Comparison of ENCODE assay signal across 4 worm cellular contexts in genomic region chrII:10197091-10197675, ce11.
A peak's percentile ranks its signal among the peaks of the same experiment; 100 is the strongest.
TF ChIP-seq lines count a peak whose summit lies in the region.

Gene R05H5.3 (plus strand): TSS chrII:10197625.

TF ChIP-seq in whole organism, L1 larva, 84 proteins besides CTCF, POLR2A, EP300 and RAD21 (continued from another document and continues in another):
- TF ChIP-seq pag-3 (tag; optimal IDR thresholded peaks at IDR 0.05; lab: Kevin White, UChicago; ENCODE audit: borderline replicate concordance, insufficient read depth) (no peak), dsc-1 (tag; optimal IDR thresholded peaks at IDR 0.05; lab: Kevin White, UChicago) (no peak), tbx-2 (tag; optimal IDR thresholded peaks at IDR 0.05; lab: Kevin White, UChicago) (peak; percentile 26), hpl-2 (GFP tag; optimal IDR thresholded peaks at IDR 0.05; lab: Kevin White, UChicago) (no peak), ets-5 (GFP tag; IDR thresholded peaks at IDR 0.05; lab: Robert Waterston, UW) (no peak), irx-1 (tag; optimal IDR thresholded peaks at IDR 0.05; lab: Kevin White, UChicago) (no peak), nhr-12 (tag; optimal IDR thresholded peaks at IDR 0.05; lab: Kevin White, UChicago) (no peak), nhr-77 (tag; optimal IDR thresholded peaks at IDR 0.05; lab: Kevin White, UChicago) (peak; percentile 46), lin-39 (tag; optimal IDR thresholded peaks at IDR 0.05; lab: Kevin White, UChicago) (no peak), nhr-20 (tag; optimal IDR thresholded peaks at IDR 0.05; lab: Kevin White, UChicago) (peak; percentile 42), fkh-4 (tag; optimal IDR thresholded peaks at IDR 0.05; lab: Kevin White, UChicago; ENCODE audit: borderline replicate concordance) (no peak), unc-30 (tag; optimal IDR thresholded peaks at IDR 0.05; lab: Kevin White, UChicago) (no peak), mab-9 (GFP tag; IDR thresholded peaks at IDR 0.05; lab: Robert Waterston, UW) (no peak), nhr-85 (tag; lab: Kevin White, UChicago) (peak; percentile 49), rnt-1 (tag; optimal IDR thresholded peaks at IDR 0.05; lab: Kevin White, UChicago) (peak; percentile 74), nhr-237 (tag; optimal IDR thresholded peaks at IDR 0.05; lab: Kevin White, UChicago) (no peak), jun-1 (tag; optimal IDR thresholded peaks at IDR 0.05; lab: Kevin White, UChicago) (no peak), sox-4 (tag; optimal IDR thresholded peaks at IDR 0.05; lab: Kevin White, UChicago) (no peak), fkh-8 (tag; optimal IDR thresholded peaks at IDR 0.05; lab: Kevin White, UChicago) (no peak), ces-1 (GFP tag; optimal IDR thresholded peaks at IDR 0.05; lab: Kevin White, UChicago) (peak; percentile 32), nhr-28 (tag; optimal IDR thresholded peaks at IDR 0.05; lab: Kevin White, UChicago) (no peak), lin-13 (GFP tag; optimal IDR thresholded peaks at IDR 0.05; lab: Kevin White, UChicago) (peak; percentile 41), tlp-1 (tag; optimal IDR thresholded peaks at IDR 0.05; lab: Kevin White, UChicago) (no peak), snu-23 (GFP tag; optimal IDR thresholded peaks at IDR 0.05; lab: Kevin White, UChicago) (no peak), mep-1 (tag; optimal IDR thresholded peaks at IDR 0.05; lab: Kevin White, UChicago) (no peak), nhr-90 (tag; optimal IDR thresholded peaks at IDR 0.05; lab: Kevin White, UChicago; ENCODE audit: poor library complexity) (no peak), lsy-2 (tag; optimal IDR thresholded peaks at IDR 0.05; lab: Kevin White, UChicago) (peak; percentile 44 to 86), dpl-1 (GFP tag; optimal IDR thresholded peaks at IDR 0.05; lab: Kevin White, UChicago) (peak; percentile 80 to 90 (median 87)), ceh-88 (GFP tag; IDR thresholded peaks at IDR 0.05; lab: Robert Waterston, UW) (no peak), lin-35 (GFP tag; optimal IDR thresholded peaks at IDR 0.05; lab: Kevin White, UChicago) (peak; percentile 77 to 92), C04F5.9 (tag; optimal IDR thresholded peaks at IDR 0.05; lab: Kevin White, UChicago) (no peak), ceh-63 (GFP tag; optimal IDR thresholded peaks at IDR 0.05; lab: Kevin White, UChicago) (no peak), blmp-1 (tag; optimal IDR thresholded peaks at IDR 0.05; lab: Kevin White, UChicago) (peak; percentile 51), lir-3 (tag; optimal IDR thresholded peaks at IDR 0.05; lab: Kevin White, UChicago; ENCODE audit: poor library complexity) (peak; percentile 37)

TF ChIP-seq in whole organism, L2 larva, 48 proteins besides CTCF, POLR2A, EP300 and RAD21 (continued from another document):
- TF ChIP-seq C34F6.9 (tag; optimal IDR thresholded peaks at IDR 0.05; lab: Kevin White, UChicago) (peak; percentile 69), elt-3 (tag; optimal IDR thresholded peaks at IDR 0.05; lab: Kevin White, UChicago) (no peak), dmd-4 (tag; optimal IDR thresholded peaks at IDR 0.05; lab: Kevin White, UChicago) (no peak), ztf-1 (GFP tag; conservative IDR thresholded peaks at IDR 0.05; lab: Robert Waterston, UW) (no peak), F13H6.1 (tag; optimal IDR thresholded peaks at IDR 0.05; lab: Kevin White, UChicago) (no peak), nhr-11 (tag; optimal IDR thresholded peaks at IDR 0.05; lab: Kevin White, UChicago) (no peak), ZK546.5 (tag; optimal IDR thresholded peaks at IDR 0.05; lab: Kevin White, UChicago) (no peak), mdl-1 (tag; optimal IDR thresholded peaks at IDR 0.05; lab: Kevin White, UChicago) (no peak), nhr-77 (tag; optimal IDR thresholded peaks at IDR 0.05; lab: Kevin White, UChicago) (no peak), nhr-12 (tag; optimal IDR thresholded peaks at IDR 0.05; lab: Kevin White, UChicago) (no peak), ama-1 (optimal IDR thresholded peaks at IDR 0.05; lab: Kevin White, UChicago) (no peak), unc-55 (GFP tag; optimal IDR thresholded peaks at IDR 0.05; lab: Kevin White, UChicago) (peak; percentile 87), nhr-10 (tag; optimal IDR thresholded peaks at IDR 0.05; lab: Kevin White, UChicago) (no peak), ceh-16 (tag; optimal IDR thresholded peaks at IDR 0.05; lab: Kevin White, UChicago) (no peak), crh-2 (tag; optimal IDR thresholded peaks at IDR 0.05; lab: Kevin White, UChicago) (peak; percentile 39), ztf-4 (tag; optimal IDR thresholded peaks at IDR 0.05; lab: Kevin White, UChicago) (no peak), gmeb-1 (tag; optimal IDR thresholded peaks at IDR 0.05; lab: Kevin White, UChicago) (peak; percentile 74), mab-5 (tag; optimal IDR thresholded peaks at IDR 0.05; lab: Kevin White, UChicago) (no peak), unc-39 (tag; optimal IDR thresholded peaks at IDR 0.05; lab: Kevin White, UChicago) (no peak), nhr-21 (tag; optimal IDR thresholded peaks at IDR 0.05; lab: Kevin White, UChicago) (no peak), blmp-1 (tag; optimal IDR thresholded peaks at IDR 0.05; lab: Kevin White, UChicago; ENCODE audit: insufficient read depth) (no peak), lin-11 (tag; optimal IDR thresholded peaks at IDR 0.05; lab: Kevin White, UChicago) (no peak), snpc-4 (tag; optimal IDR thresholded peaks at IDR 0.05; lab: Kevin White, UChicago) (no peak), peb-1 (tag; optimal IDR thresholded peaks at IDR 0.05; lab: Kevin White, UChicago) (no peak), egl-27 (tag; optimal IDR thresholded peaks at IDR 0.05; lab: Kevin White, UChicago) (no peak), elt-1 (tag; optimal IDR thresholded peaks at IDR 0.05; lab: Kevin White, UChicago) (no peak), Y55F3AM.14 (GFP tag; optimal IDR thresholded peaks at IDR 0.05; lab: Kevin White, UChicago) (no peak), fos-1 (tag; optimal IDR thresholded peaks at IDR 0.05; lab: Kevin White, UChicago) (peak; percentile 29), sem-4 (tag; optimal IDR thresholded peaks at IDR 0.05; lab: Kevin White, UChicago) (no peak), ceh-82 (tag; optimal IDR thresholded peaks at IDR 0.05; lab: Kevin White, UChicago) (no peak), nhr-6 (tag; optimal IDR thresholded peaks at IDR 0.05; lab: Kevin White, UChicago) (no peak), zag-1 (tag; optimal IDR thresholded peaks at IDR 0.05; lab: Kevin White, UChicago) (peak; percentile 34), R02D3.7 (tag; optimal IDR thresholded peaks at IDR 0.05; lab: Kevin White, UChicago) (no peak)

TF ChIP-seq in whole organism, L4 larva, 104 proteins besides CTCF, POLR2A, EP300 and RAD21 (continued from another document and continues in another):
- no peak for TF ChIP-seq madf-9 (GFP tag; conservative IDR thresholded peaks at IDR 0.05; lab: Robert Waterston, UW)
- peak; percentile 71 for TF ChIP-seq fkh-10 (GFP tag; optimal IDR thresholded peaks at IDR 0.05; lab: Kevin White, UChicago)
- no peak for TF ChIP-seq zfp-3 (GFP tag; conservative IDR thresholded peaks at IDR 0.05; lab: Robert Waterston, UW)
- no peak for TF ChIP-seq ceh-28 (tag; optimal IDR thresholded peaks at IDR 0.05; lab: Kevin White, UChicago)
- TF ChIP-seq aha-1 (tag; lab: Kevin White, UChicago): peak; percentile 74
- TF ChIP-seq unc-39 (tag; optimal IDR thresholded peaks at IDR 0.05; lab: Kevin White, UChicago): no peak
- no peak for TF ChIP-seq egl-43 (GFP tag; IDR thresholded peaks at IDR 0.05; lab: Robert Waterston, UW)
- no peak for TF ChIP-seq zip-11 (GFP tag; IDR thresholded peaks at IDR 0.05; lab: Robert Waterston, UW)
- no peak for TF ChIP-seq dmd-6 (GFP tag; IDR thresholded peaks at IDR 0.05; lab: Robert Waterston, UW)
- TF ChIP-seq R02D3.7 (tag; optimal IDR thresholded peaks at IDR 0.05; lab: Kevin White, UChicago): no peak
- no peak; the same call in 1 of the 2 replicates for TF ChIP-seq hmg-1.1 (GFP tag; IDR thresholded peaks at IDR 0.05; lab: Robert Waterston, UW)
- peak; percentile 70 for TF ChIP-seq ces-1 (GFP tag; optimal IDR thresholded peaks at IDR 0.05; lab: Kevin White, UChicago)
- TF ChIP-seq daf-16 (GFP tag; optimal IDR thresholded peaks at IDR 0.05; lab: Kevin White, UChicago): no peak
- no peak for TF ChIP-seq daf-16 (tag; optimal IDR thresholded peaks at IDR 0.05; lab: Kevin White, UChicago)
- no peak for TF ChIP-seq snpc-1.2 (GFP tag; IDR thresholded peaks at IDR 0.05; lab: Robert Waterston, UW)
- no peak for TF ChIP-seq dmd-9 (GFP tag; IDR thresholded peaks at IDR 0.05; lab: Robert Waterston, UW)
- TF ChIP-seq Y48G9A.11 (GFP tag; IDR thresholded peaks at IDR 0.05; lab: Robert Waterston, UW): peak; percentile 57; the same call in 1 of the 2 replicates
- peak; percentile 77 for TF ChIP-seq nhr-6 (tag; optimal IDR thresholded peaks at IDR 0.05; lab: Kevin White, UChicago)
- no peak for TF ChIP-seq tra-1 (GFP tag; IDR thresholded peaks at IDR 0.05; lab: Robert Waterston, UW)
- TF ChIP-seq lin-38 (GFP tag; IDR thresholded peaks at IDR 0.05; lab: Robert Waterston, UW): peak; percentile 93
- TF ChIP-seq lim-7 (GFP tag; IDR thresholded peaks at IDR 0.05; lab: Robert Waterston, UW): no peak
- no peak for TF ChIP-seq F10B5.3 (tag; optimal IDR thresholded peaks at IDR 0.05; lab: Kevin White, UChicago)
- TF ChIP-seq dpl-1 (GFP tag; optimal IDR thresholded peaks at IDR 0.05; lab: Kevin White, UChicago): peak; percentile 83
- no peak for TF ChIP-seq php-3 (GFP tag; IDR thresholded peaks at IDR 0.05; lab: Robert Waterston, UW)
- peak; percentile 94 for TF ChIP-seq unc-130 (GFP tag; optimal IDR thresholded peaks at IDR 0.05; lab: Kevin White, UChicago)
- TF ChIP-seq mdl-1 (tag; optimal IDR thresholded peaks at IDR 0.05; lab: Kevin White, UChicago): no peak
- peak; percentile 73 for TF ChIP-seq lin-13 (GFP tag; optimal IDR thresholded peaks at IDR 0.05; lab: Kevin White, UChicago)
- no peak for TF ChIP-seq nhr-237 (tag; optimal IDR thresholded peaks at IDR 0.05; lab: Kevin White, UChicago)
- no peak for TF ChIP-seq gei-8 (GFP tag; optimal IDR thresholded peaks at IDR 0.05; lab: Kevin White, UChicago)
- TF ChIP-seq ctbp-1 (GFP tag; IDR thresholded peaks at IDR 0.05; lab: Robert Waterston, UW): no peak
- TF ChIP-seq F37D6.2 (tag; optimal IDR thresholded peaks at IDR 0.05; lab: Kevin White, UChicago): no peak
- TF ChIP-seq nhr-111 (GFP tag; optimal IDR thresholded peaks at IDR 0.05; lab: Kevin White, UChicago): no peak
- peak; percentile 71; the same call in 1 of the 2 replicates for TF ChIP-seq ceh-44 (GFP tag; IDR thresholded peaks at IDR 0.05; lab: Robert Waterston, UW)
- peak; percentile 71 for TF ChIP-seq nhr-28 (tag; optimal IDR thresholded peaks at IDR 0.05; lab: Kevin White, UChicago)
- no peak for TF ChIP-seq hlh-30 (tag; optimal IDR thresholded peaks at IDR 0.05; lab: Kevin White, UChicago; ENCODE audit: insufficient read depth)
- TF ChIP-seq daf-12 (tag; optimal IDR thresholded peaks at IDR 0.05; lab: Kevin White, UChicago): no peak
- no peak for TF ChIP-seq set-16 (GFP tag; IDR thresholded peaks at IDR 0.05; lab: Robert Waterston, UW)
- TF ChIP-seq T20F7.1 (GFP tag; optimal IDR thresholded peaks at IDR 0.05; lab: Kevin White, UChicago): peak; percentile 11
- TF ChIP-seq daf-19 (GFP tag; conservative IDR thresholded peaks at IDR 0.05; lab: Robert Waterston, UW): no peak
- TF ChIP-seq nhr-77 (tag; optimal IDR thresholded peaks at IDR 0.05; lab: Kevin White, UChicago): peak; percentile 63

TF ChIP-seq in whole organism, young adult, 124 proteins besides CTCF, POLR2A, EP300 and RAD21 (continued from another document and continues in another):
- TF ChIP-seq madf-6 (GFP tag; IDR thresholded peaks at IDR 0.05; lab: Robert Waterston, UW): peak; percentile 96
- peak; percentile 70 for TF ChIP-seq snpc-3.4 (tag; optimal IDR thresholded peaks at IDR 0.05; lab: Kevin White, UChicago)
- TF ChIP-seq ceh-91 (GFP tag; IDR thresholded peaks at IDR 0.05; lab: Robert Waterston, UW): peak; percentile 94
- no peak for TF ChIP-seq pha-4 (tag; optimal IDR thresholded peaks at IDR 0.05; lab: Kevin White, UChicago)
- no peak for TF ChIP-seq F57C9.4 (tag; optimal IDR thresholded peaks at IDR 0.05; lab: Kevin White, UChicago)
- no peak for TF ChIP-seq repo-1 (tag; optimal IDR thresholded peaks at IDR 0.05; lab: Kevin White, UChicago)
- TF ChIP-seq unc-130 (GFP tag; optimal IDR thresholded peaks at IDR 0.05; lab: Kevin White, UChicago): peak; percentile 92
- peak; percentile 66; the same call in 1 of the 2 replicates for TF ChIP-seq hmg-1.2 (GFP tag; IDR thresholded peaks at IDR 0.05; lab: Robert Waterston, UW)
- no peak for TF ChIP-seq hlh-12 (tag; optimal IDR thresholded peaks at IDR 0.05; lab: Kevin White, UChicago)
- TF ChIP-seq efl-1 (GFP tag; optimal IDR thresholded peaks at IDR 0.05; lab: Kevin White, UChicago): peak; percentile 96
- TF ChIP-seq lag-1 (GFP tag; IDR thresholded peaks at IDR 0.05; lab: Robert Waterston, UW): no peak
- peak; percentile 24 for TF ChIP-seq nhr-80 (tag; optimal IDR thresholded peaks at IDR 0.05; lab: Kevin White, UChicago)
- no peak for TF ChIP-seq aptf-3 (GFP tag; IDR thresholded peaks at IDR 0.05; lab: Robert Waterston, UW)
- TF ChIP-seq hmg-20 (GFP tag; IDR thresholded peaks at IDR 0.05; lab: Robert Waterston, UW): no peak
- no peak for TF ChIP-seq egl-18 (GFP tag; IDR thresholded peaks at IDR 0.05; lab: Robert Waterston, UW)
- peak; percentile 31; the same call in 1 of the 2 replicates for TF ChIP-seq ekl-4 (GFP tag; IDR thresholded peaks at IDR 0.05; lab: Robert Waterston, UW)
- TF ChIP-seq F39B2.1 (GFP tag; IDR thresholded peaks at IDR 0.05; lab: Robert Waterston, UW): no peak
- peak; percentile 65; the same call in 1 of the 2 replicates for TF ChIP-seq ztf-25 (GFP tag; IDR thresholded peaks at IDR 0.05; lab: Robert Waterston, UW)
- TF ChIP-seq egrh-3 (GFP tag; IDR thresholded peaks at IDR 0.05; lab: Robert Waterston, UW): peak; percentile 64
- peak; percentile 72; the same call in 1 of the 2 replicates for TF ChIP-seq Y79H2A.3 (GFP tag; conservative IDR thresholded peaks at IDR 0.05; lab: Robert Waterston, UW)
- TF ChIP-seq T26A5.8 (tag; optimal IDR thresholded peaks at IDR 0.05; lab: Kevin White, UChicago): no peak
- TF ChIP-seq nhr-179 (tag; optimal IDR thresholded peaks at IDR 0.05; lab: Kevin White, UChicago): no peak
- peak; percentile 18 for TF ChIP-seq ZK185.1 (tag; optimal IDR thresholded peaks at IDR 0.05; lab: Kevin White, UChicago; ENCODE audit: poor library complexity, severe bottlenecking)
- no peak for TF ChIP-seq K11D2.4 (GFP tag; IDR thresholded peaks at IDR 0.05; lab: Robert Waterston, UW)
- TF ChIP-seq ztf-28 (GFP tag; IDR thresholded peaks at IDR 0.05; lab: Robert Waterston, UW): no peak; the same call in none of the 2 replicates
- no peak for TF ChIP-seq die-1 (tag; optimal IDR thresholded peaks at IDR 0.05; lab: Kevin White, UChicago)
- TF ChIP-seq ceh-40 (GFP tag; IDR thresholded peaks at IDR 0.05; lab: Robert Waterston, UW): no peak
- TF ChIP-seq ets-4 (GFP tag; optimal IDR thresholded peaks at IDR 0.05; lab: Kevin White, UChicago): no peak
- peak; percentile 82 for TF ChIP-seq madf-3 (GFP tag; IDR thresholded peaks at IDR 0.05; lab: Robert Waterston, UW)
- no peak for TF ChIP-seq ceh-79 (tag; optimal IDR thresholded peaks at IDR 0.05; lab: Kevin White, UChicago)
- TF ChIP-seq madf-8 (GFP tag; conservative IDR thresholded peaks at IDR 0.05; lab: Robert Waterston, UW): peak; percentile 91
- TF ChIP-seq somi-1 (GFP tag; optimal IDR thresholded peaks at IDR 0.05; lab: Kevin White, UChicago): no peak
- peak; percentile 74 for TF ChIP-seq him-1 (tag; optimal IDR thresholded peaks at IDR 0.05; lab: Kevin White, UChicago)
- TF ChIP-seq lin-26 (GFP tag; IDR thresholded peaks at IDR 0.05; lab: Robert Waterston, UW): no peak
- 0 out of 2 replicates have a peak, but pooled peaks have one; percentile 19 for TF ChIP-seq nfyb-1 (GFP tag; IDR thresholded peaks at IDR 0.05; lab: Robert Waterston, UW)
- no peak for TF ChIP-seq gei-17 (GFP tag; optimal IDR thresholded peaks at IDR 0.05; lab: Kevin White, UChicago)
- no peak for TF ChIP-seq dox-1 (GFP tag; IDR thresholded peaks at IDR 0.05; lab: Robert Waterston, UW)
- TF ChIP-seq Y53F4B.3 (GFP tag; IDR thresholded peaks at IDR 0.05; lab: Robert Waterston, UW): no peak
- peak; percentile 81 for TF ChIP-seq xnd-1 (tag; optimal IDR thresholded peaks at IDR 0.05; lab: Kevin White, UChicago)
- peak; percentile 74 for TF ChIP-seq F49E8.2 (tag; optimal IDR thresholded peaks at IDR 0.05; lab: Kevin White, UChicago; ENCODE audit: insufficient read depth)
- TF ChIP-seq mcd-1 (GFP tag; IDR thresholded peaks at IDR 0.05; lab: Robert Waterston, UW): peak; percentile 90
- no peak for TF ChIP-seq C06A6.2 (GFP tag; conservative IDR thresholded peaks at IDR 0.05; lab: Robert Waterston, UW)
- peak; percentile 75 for TF ChIP-seq Y95B8A.8 (GFP tag; IDR thresholded peaks at IDR 0.05; lab: Robert Waterston, UW)
- no peak for TF ChIP-seq F57A8.1 (GFP tag; optimal IDR thresholded peaks at IDR 0.05; lab: Kevin White, UChicago)
